Worm (Caenorhabditis elegans): ENCODE results near the gene gst-21.

DNA sequence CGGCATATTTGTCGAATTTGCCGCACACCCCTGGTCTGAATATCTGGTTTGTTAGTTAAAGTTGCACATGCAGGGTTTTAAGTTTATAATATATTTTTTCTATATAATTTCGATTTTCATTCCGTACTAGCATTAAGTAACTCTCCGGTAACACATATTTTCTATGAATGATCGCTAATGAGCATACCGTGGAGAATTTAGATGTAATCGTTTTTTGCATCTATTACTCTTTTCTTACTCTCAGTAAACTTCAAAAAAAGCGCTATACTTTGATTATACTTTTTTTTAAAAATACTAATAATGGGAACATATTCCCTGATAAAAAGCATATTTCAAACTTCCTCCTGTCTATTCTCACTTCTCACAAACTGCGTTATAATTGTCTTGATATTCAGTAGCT, 2.8 kb upstream of the gst-21 start, which contains the start of gene str-160:
- TF ChIP-seq W03F9.2 (tag; optimal IDR thresholded peaks at IDR 0.05): no peak
- no peak for TF ChIP-seq him-1 (tag; optimal IDR thresholded peaks at IDR 0.05)

Data from whole organism, L4/young adult.